Worm (Caenorhabditis elegans) whole organism, L2 larva: Measurements from ENCODE around the gene F20D6.1.

ENCODE experiments used
- C34F6.9 ChIP-seq: fragments of 150-350 bp; optimal IDR thresholded peaks from 2 replicates; lab custom pipeline; 2014; ENCODE audit warnings: missing biosample characterization, missing genetic modification characterization
- F13H6.1 ChIP-seq: sonication (generic microtip); optimal IDR thresholded peaks from 2 replicates; lab custom pipeline; 2016; ENCODE audit warnings: missing genetic modification characterization, missing compliant biosample characterization
- R02D3.7 ChIP-seq: fragments of 150-350 bp; optimal IDR thresholded peaks from 2 replicates; lab custom pipeline; 2014; ENCODE audit warnings: missing biosample characterization, missing genetic modification characterization
- Y55F3AM.14 ChIP-seq: fragments of 200-800 bp; sonication (Bioruptor generic); optimal IDR thresholded peaks from 2 replicates; lab custom pipeline; 2018; ENCODE audit warnings: mild to moderate bottlenecking, missing genetic modification characterization, missing compliant biosample characterization
- ZK546.5 ChIP-seq: sonication (generic microtip); optimal IDR thresholded peaks from 2 replicates; lab custom pipeline; 2017; ENCODE audit warnings: missing biosample characterization, missing genetic modification characterization
- alr-1 ChIP-seq: fragments of 150-350 bp; optimal IDR thresholded peaks from 2 replicates; lab custom pipeline; 2014; ENCODE audit warnings: missing biosample characterization, missing genetic modification characterization
- aly-2 ChIP-seq: fragments of 150-350 bp; optimal IDR thresholded peaks from 2 replicates; lab custom pipeline; 2014; ENCODE audit warnings: missing biosample characterization, missing genetic modification characterization
- ama-1 ChIP-seq: fragments of 150-350 bp; optimal IDR thresholded peaks from 2 replicates; lab custom pipeline; 2018; ENCODE audit warnings: inconsistent platforms
- blmp-1 ChIP-seq: sonication (generic microtip); optimal IDR thresholded peaks from 2 replicates; lab custom pipeline; 2017; ENCODE audit warnings: missing genetic modification characterization, mild to moderate bottlenecking, missing compliant biosample characterization, antibody characterized with exemption, moderate library complexity; ENCODE audit not compliant: insufficient read depth
- ceh-16 ChIP-seq: fragments of 150-350 bp; optimal IDR thresholded peaks from 2 replicates; lab custom pipeline; 2014; ENCODE audit warnings: missing biosample characterization, missing genetic modification characterization
- crh-2 ChIP-seq: sonication (generic microtip); optimal IDR thresholded peaks from 2 replicates; lab custom pipeline; 2017; ENCODE audit warnings: missing biosample characterization, missing genetic modification characterization
- egl-27 ChIP-seq: sonication (generic microtip); optimal IDR thresholded peaks from 3 replicates; lab custom pipeline; 2017; ENCODE audit warnings: missing biosample characterization, missing genetic modification reagents, missing genetic modification characterization
- elt-1 ChIP-seq: fragments of 150-350 bp; optimal IDR thresholded peaks from 2 replicates; lab custom pipeline; 2014; ENCODE audit warnings: missing biosample characterization, missing genetic modification characterization
- fos-1 ChIP-seq: fragments of 150-350 bp; optimal IDR thresholded peaks from 2 replicates; lab custom pipeline; 2014; ENCODE audit warnings: missing biosample characterization, missing genetic modification characterization
- gmeb-1 ChIP-seq: fragments of 150-350 bp; optimal IDR thresholded peaks from 2 replicates; lab custom pipeline; 2014; ENCODE audit warnings: missing biosample characterization, missing genetic modification characterization
- lin-11 ChIP-seq: fragments of 150-350 bp; sonication (generic microtip); optimal IDR thresholded peaks from 2 replicates; lab custom pipeline; 2014; ENCODE audit warnings: missing biosample characterization, missing genetic modification characterization, inconsistent platforms, mixed read lengths
- lin-13 ChIP-seq: fragments of 150-350 bp; optimal IDR thresholded peaks from 2 replicates; lab custom pipeline; 2014; ENCODE audit warnings: missing biosample characterization, missing genetic modification reagents, missing genetic modification characterization
- lin-39 ChIP-seq: fragments of 150-350 bp; optimal IDR thresholded peaks from 2 replicates; lab custom pipeline; 2014; ENCODE audit warnings: missing biosample characterization, missing genetic modification reagents, missing genetic modification characterization
- lsy-2 ChIP-seq, 2 experiments: fragments of 150-350 bp in 1 of 2; sonication (generic microtip) in 1 of 2; optimal IDR thresholded peaks; 2 replicates each; lab custom pipeline; 2014 to 2017; ENCODE audit warnings: missing biosample characterization in 2 of 2, missing genetic modification characterization in 2 of 2
- mab-5 ChIP-seq: fragments of 150-350 bp; optimal IDR thresholded peaks from 2 replicates; lab custom pipeline; 2014; ENCODE audit warnings: missing biosample characterization, missing genetic modification characterization
- mbf-1 ChIP-seq: sonication (generic microtip); optimal IDR thresholded peaks from 2 replicates; lab custom pipeline; 2017; ENCODE audit warnings: missing biosample characterization, missing genetic modification characterization
- mdl-1 ChIP-seq, 2 experiments: fragments of 150-350 bp in 1 of 2; sonication (generic microtip) in 1 of 2; optimal IDR thresholded peaks; 2 replicates each; lab custom pipeline; 2017; ENCODE audit warnings: missing biosample characterization in 2 of 2, missing genetic modification characterization in 2 of 2
- nhr-10 ChIP-seq: sonication (generic microtip); optimal IDR thresholded peaks from 2 replicates; lab custom pipeline; 2017; ENCODE audit warnings: missing biosample characterization, missing genetic modification characterization
- nhr-11 ChIP-seq: fragments of 150-350 bp; optimal IDR thresholded peaks from 2 replicates; lab custom pipeline; 2014; ENCODE audit warnings: missing biosample characterization, missing genetic modification characterization
- nhr-12 ChIP-seq: fragments of 150-350 bp; optimal IDR thresholded peaks from 2 replicates; lab custom pipeline; 2014; ENCODE audit warnings: missing biosample characterization, missing genetic modification characterization
- nhr-129 ChIP-seq: fragments of 150-350 bp; optimal IDR thresholded peaks from 2 replicates; lab custom pipeline; 2014; ENCODE audit warnings: missing biosample characterization, missing genetic modification characterization
- nhr-21 ChIP-seq: fragments of 150-350 bp; optimal IDR thresholded peaks from 2 replicates; lab custom pipeline; 2014; ENCODE audit warnings: missing biosample characterization, missing genetic modification characterization
- nhr-23 ChIP-seq: fragments of 150-350 bp; optimal IDR thresholded peaks from 2 replicates; lab custom pipeline; 2014; ENCODE audit warnings: missing biosample characterization, missing genetic modification reagents, missing genetic modification characterization
- nhr-237 ChIP-seq: fragments of 150-350 bp; optimal IDR thresholded peaks from 2 replicates; lab custom pipeline; 2014; ENCODE audit warnings: missing biosample characterization, missing genetic modification characterization
- nhr-25 ChIP-seq: fragments of 150-350 bp; sonication (generic microtip); optimal IDR thresholded peaks from 3 replicates; lab custom pipeline; 2014; ENCODE audit warnings: missing biosample characterization, missing genetic modification characterization
- nhr-77 ChIP-seq: fragments of 150-350 bp; optimal IDR thresholded peaks from 2 replicates; lab custom pipeline; 2014; ENCODE audit warnings: missing biosample characterization, missing genetic modification characterization
- sem-4 ChIP-seq: fragments of 150-350 bp; optimal IDR thresholded peaks from 2 replicates; lab custom pipeline; 2014; ENCODE audit warnings: missing biosample characterization, missing genetic modification reagents, missing genetic modification characterization
- skn-1 ChIP-seq: sonication (generic microtip); optimal IDR thresholded peaks from 2 replicates; lab custom pipeline; 2017; ENCODE audit warnings: missing biosample characterization, missing genetic modification characterization
- sma-3 ChIP-seq: sonication (generic microtip); optimal IDR thresholded peaks from 2 replicates; lab custom pipeline; 2016; ENCODE audit warnings: missing genetic modification reagents, missing genetic modification characterization, missing compliant biosample characterization
- sma-9 ChIP-seq, 2 experiments: fragments of 150-350 bp in 1 of 2; sonication (generic microtip) in 1 of 2; optimal IDR thresholded peaks; 2 replicates each; lab custom pipeline; 2014 to 2016; ENCODE audit warnings: missing genetic modification characterization in 2 of 2, mild to moderate bottlenecking in 1 of 2, missing biosample characterization in 1 of 2, missing compliant biosample characterization in 1 of 2, missing genetic modification reagents in 1 of 2, moderate library complexity in 1 of 2
- snpc-4 ChIP-seq: fragments of 150-350 bp; optimal IDR thresholded peaks from 2 replicates; lab custom pipeline; 2014; ENCODE audit warnings: missing biosample characterization, missing genetic modification characterization
- unc-62 ChIP-seq: fragments of 150-350 bp; optimal IDR thresholded peaks from 2 replicates; lab custom pipeline; 2014; ENCODE audit warnings: missing biosample characterization, missing genetic modification reagents, missing genetic modification characterization
- zag-1 ChIP-seq: fragments of 150-350 bp; optimal IDR thresholded peaks from 2 replicates; lab custom pipeline; 2014; ENCODE audit warnings: missing biosample characterization, missing genetic modification characterization
- ztf-11 ChIP-seq: sonication (generic microtip); optimal IDR thresholded peaks from 2 replicates; lab custom pipeline; 2017; ENCODE audit warnings: missing biosample characterization, missing genetic modification characterization
- ztf-4 ChIP-seq: fragments of 150-350 bp; optimal IDR thresholded peaks from 2 replicates; lab custom pipeline; 2014; ENCODE audit warnings: missing biosample characterization, missing genetic modification characterization

F20D6.1 gene

ce11 chrV:8226812-8227211 is 36.3 kb downstream of the F20D6.1 start, which contains the start of gene K07C11.10:
Gene K07C11.10 (minus strand): TSS chrV:8226912.
- TF ChIP-seq gmeb-1 (tag; lab: Kevin White, UChicago), result no peak
- no peak for TF ChIP-seq nhr-23 (tag; lab: Kevin White, UChicago)
- no peak for TF ChIP-seq nhr-77
- TF ChIP-seq fos-1 (tag; lab: Kevin White, UChicago), result no peak
- TF ChIP-seq crh-2, result no peak
- TF ChIP-seq ama-1 (lab: Kevin White, UChicago), result no peak
- TF ChIP-seq R02D3.7 (tag; lab: Kevin White, UChicago), result no peak
- TF ChIP-seq egl-27 (tag; lab: Kevin White, UChicago), result no peak
- no peak for TF ChIP-seq mab-5 (tag; lab: Kevin White, UChicago)
- no peak for TF ChIP-seq nhr-12 (tag; lab: Kevin White, UChicago)
- TF ChIP-seq nhr-25, result no peak
- TF ChIP-seq sma-9 (GFP tag; optimal IDR thresholded peaks at IDR 0.05; lab: Kevin White, UChicago), result no peak
- TF ChIP-seq sma-9 (tag; optimal IDR thresholded peaks at IDR 0.05; lab: Kevin White, UChicago), result no peak
- no peak for TF ChIP-seq mbf-1 (tag; lab: Kevin White, UChicago)
- TF ChIP-seq nhr-21 (tag; lab: Kevin White, UChicago), result no peak
- no peak for TF ChIP-seq ztf-11 (tag; lab: Kevin White, UChicago)
- no peak for TF ChIP-seq aly-2 (tag; lab: Kevin White, UChicago)
- TF ChIP-seq ZK546.5 (tag; lab: Kevin White, UChicago), result no peak
- no peak for TF ChIP-seq sem-4 (tag; lab: Kevin White, UChicago)
- no peak for TF ChIP-seq sma-3 (GFP tag; lab: Kevin White, UChicago)
- no peak for TF ChIP-seq lin-11 (tag; lab: Kevin White, UChicago)

- TF ChIP-seq crh-2 (peak; percentile 89), fos-1 (tag; lab: Kevin White, UChicago) (peak; percentile 80), skn-1 (tag; lab: Kevin White, UChicago) (no peak), zag-1 (peak; percentile 23), nhr-129 (tag; lab: Kevin White, UChicago) (peak; percentile 63), nhr-10 (tag; lab: Kevin White, UChicago) (peak; percentile 29), alr-1 (no peak), gmeb-1 (tag; lab: Kevin White, UChicago) (peak; percentile 79), ztf-4 (tag; lab: Kevin White, UChicago) (no peak), sma-3 (GFP tag; lab: Kevin White, UChicago) (peak; percentile 94), mab-5 (tag; lab: Kevin White, UChicago) (no peak), lin-13 (peak; percentile 77), lin-39 (no peak), nhr-25 (peak; percentile 71), nhr-237 (tag; lab: Kevin White, UChicago) (no peak), lin-11 (tag; lab: Kevin White, UChicago) (peak; percentile 7), C34F6.9 (tag; lab: Kevin White, UChicago) (peak; percentile 61), sma-9 (GFP tag; optimal IDR thresholded peaks at IDR 0.05; lab: Kevin White, UChicago) (peak; percentile 91), sma-9 (tag; optimal IDR thresholded peaks at IDR 0.05; lab: Kevin White, UChicago) (no peak), mdl-1 (tag; optimal IDR thresholded peaks at IDR 0.05; lab: Kevin White, UChicago) (peak; percentile 49 to 65), nhr-11 (peak; percentile 34), ztf-11 (tag; lab: Kevin White, UChicago) (no peak), unc-62 (GFP tag; lab: Kevin White, UChicago) (peak; percentile 26), nhr-12 (tag; lab: Kevin White, UChicago) (no peak), ama-1 (lab: Kevin White, UChicago) (peak; percentile 96), ceh-16 (tag; lab: Kevin White, UChicago) (peak; percentile 40), nhr-21 (tag; lab: Kevin White, UChicago) (peak; percentile 88), Y55F3AM.14 (GFP tag; lab: Kevin White, UChicago) (peak; percentile 6), elt-1 (no peak), snpc-4 (peak; percentile 99), blmp-1 (tag; lab: Kevin White, UChicago) (no peak), aly-2 (tag; lab: Kevin White, UChicago) (no peak), nhr-23 (tag; lab: Kevin White, UChicago) (no peak), F13H6.1 (tag; lab: Kevin White, UChicago) (peak; percentile 88), egl-27 (tag; lab: Kevin White, UChicago) (peak; percentile 80), ZK546.5 (tag; lab: Kevin White, UChicago) (no peak), sem-4 (tag; lab: Kevin White, UChicago) (peak; percentile 65), lsy-2 (tag; optimal IDR thresholded peaks at IDR 0.05; lab: Kevin White, UChicago) (peak; percentile 65 to 78), nhr-77 (peak; percentile 63)
Observed at ce11 chrV:8228712-8229119, 38.2 kb downstream of the F20D6.1 start.
